Fruit fly (Drosophila melanogaster) S2 (cell line): ENCODE measurements around the gene tw.
A peak's percentile ranks its signal among the peaks of the same experiment; 100 is the strongest.

Source experiments
- CG8478 ChIP-seq: fragments of >200 bp; optimal IDR thresholded peaks from 2 replicates; lab custom pipeline; 2018
- CTCF ChIP-seq, 2 experiments: fragments of >200 bp; optimal IDR thresholded peaks; 2 replicates each; lab custom pipeline; 2018

tw gene

dm6 chrX:771431-772064, 13.0 kb upstream of the tw start:
- TF ChIP-seq CTCF (optimal IDR thresholded peaks at IDR 0.05; lab: Kevin White, UChicago) (no peak), CG8478 (lab: Kevin White, UChicago) (no peak)

- TF ChIP-seq CTCF (optimal IDR thresholded peaks at IDR 0.05; lab: Kevin White, UChicago) = no peak
- TF ChIP-seq CG8478 (lab: Kevin White, UChicago) = no peak
Observed at dm6 chrX:772305-772986, 12.1 kb upstream of the tw start.

dm6 chrX:774160-774700, 10.3 kb upstream of the tw start:
- TF ChIP-seq CTCF (optimal IDR thresholded peaks at IDR 0.05; lab: Kevin White, UChicago) = no peak

- no peak for TF ChIP-seq CG8478 (lab: Kevin White, UChicago)
- no peak for TF ChIP-seq CTCF (optimal IDR thresholded peaks at IDR 0.05; lab: Kevin White, UChicago)
Observed at dm6 chrX:775184-775583, 9.4 kb upstream of the tw start.

dm6 chrX:779344-779743, 5.2 kb upstream of the tw start:
- TF ChIP-seq CTCF (optimal IDR thresholded peaks at IDR 0.05; lab: Kevin White, UChicago) (no peak), CG8478 (lab: Kevin White, UChicago) (no peak)

dm6 chrX:790039-790597, 5.6 kb downstream of the tw start, which contains the start of gene CG13360:
Gene CG13360, minus strand, starts transcription at chrX:790089.
- no peak for TF ChIP-seq CTCF (optimal IDR thresholded peaks at IDR 0.05; lab: Kevin White, UChicago)
- no peak for TF ChIP-seq CG8478 (lab: Kevin White, UChicago)

- TF ChIP-seq CTCF (optimal IDR thresholded peaks at IDR 0.05; lab: Kevin White, UChicago) (peak in 1 of 2 experiments; percentile 22), CG8478 (lab: Kevin White, UChicago) (no peak)
Observed at dm6 chrX:792923-793322, 8.4 kb downstream of the tw start, which contains the start of gene CG16989. Gene CG16989, plus strand, starts transcription at chrX:793147.

- TF ChIP-seq CG8478 (lab: Kevin White, UChicago) (no peak), CTCF (optimal IDR thresholded peaks at IDR 0.05; lab: Kevin White, UChicago) (no peak)
Observed at dm6 chrX:796397-796989, 11.9 kb downstream of the tw start.

- TF ChIP-seq CG8478 (lab: Kevin White, UChicago) (no peak), CTCF (optimal IDR thresholded peaks at IDR 0.05; lab: Kevin White, UChicago) (no peak)
Observed at dm6 chrX:801157-801872, 16.8 kb downstream of the tw start, which contains the start of gene Rbf. Gene Rbf, minus strand, starts transcription at chrX:801479.

dm6 chrX:803370-803769, 18.8 kb downstream of the tw start, which contains the start of gene CG13359:
Gene CG13359, minus strand, starts transcription at chrX:803470.
- no peak for TF ChIP-seq CG8478 (lab: Kevin White, UChicago)
- TF ChIP-seq CTCF (optimal IDR thresholded peaks at IDR 0.05; lab: Kevin White, UChicago) = no peak

dm6 chrX:804821-805220, 20.3 kb downstream of the tw start, which contains the start of gene CG13358:
Gene CG13358, minus strand, starts transcription at chrX:804921.
- TF ChIP-seq CTCF (optimal IDR thresholded peaks at IDR 0.05; lab: Kevin White, UChicago) (no peak), CG8478 (lab: Kevin White, UChicago) (no peak)

dm6 chrX:805907-806306, 21.4 kb downstream of the tw start, which contains the start of gene Sec22:
Gene Sec22, plus strand, starts transcription at chrX:806076.
- TF ChIP-seq CG8478 (lab: Kevin White, UChicago) (no peak), CTCF (optimal IDR thresholded peaks at IDR 0.05; lab: Kevin White, UChicago) (no peak)

dm6 chrX:824961-825360, 40.4 kb downstream of the tw start:
- TF ChIP-seq CG8478 (lab: Kevin White, UChicago) (no peak), CTCF (optimal IDR thresholded peaks at IDR 0.05; lab: Kevin White, UChicago) (no peak)
